Worm (Caenorhabditis elegans): Measurements from ENCODE around the gene srx-88.

DNA sequence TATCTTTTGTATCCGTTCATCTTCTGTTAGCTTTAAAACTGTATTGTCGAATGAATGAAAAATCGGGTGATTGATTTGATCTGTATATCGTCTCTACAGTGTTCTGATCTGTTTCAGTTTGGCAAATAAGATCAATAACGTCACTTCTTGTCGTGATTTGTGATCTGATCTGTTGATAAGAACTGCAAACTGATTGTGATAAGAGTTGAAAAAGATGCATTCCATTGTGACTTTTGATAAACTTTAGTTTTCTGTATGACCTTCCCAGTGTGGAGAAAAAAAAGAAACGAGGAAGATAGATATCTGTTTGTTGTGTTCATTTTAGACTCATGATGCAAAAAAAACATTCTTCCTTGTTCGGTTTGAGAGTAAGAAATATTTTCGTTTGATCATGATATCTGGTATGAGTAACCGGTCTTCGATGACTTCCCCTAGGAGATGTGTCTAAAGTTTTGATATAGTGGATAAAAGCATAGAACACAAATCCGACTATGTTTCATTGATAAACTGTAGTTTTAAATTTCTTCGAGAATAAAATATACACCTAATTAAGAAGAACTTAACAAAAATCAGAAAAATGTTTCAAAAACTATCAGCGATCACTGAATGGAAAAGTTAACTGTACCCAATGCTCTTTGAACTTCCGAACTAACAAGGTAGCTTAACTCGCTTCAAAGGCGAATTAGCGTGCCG is 31.6 kb downstream of the srx-88 start:
- TF ChIP-seq cog-1 (tag; optimal IDR thresholded peaks at IDR 0.05) (no peak), ztf-29 (GFP tag; IDR thresholded peaks at IDR 0.05) (no peak), med-1 (GFP tag; optimal IDR thresholded peaks at IDR 0.05; ENCODE audit: insufficient read depth) (no peak)

All from whole organism, midembryonic.